Worm (Caenorhabditis elegans): ENCODE results near the gene mrps-16.

DNA sequence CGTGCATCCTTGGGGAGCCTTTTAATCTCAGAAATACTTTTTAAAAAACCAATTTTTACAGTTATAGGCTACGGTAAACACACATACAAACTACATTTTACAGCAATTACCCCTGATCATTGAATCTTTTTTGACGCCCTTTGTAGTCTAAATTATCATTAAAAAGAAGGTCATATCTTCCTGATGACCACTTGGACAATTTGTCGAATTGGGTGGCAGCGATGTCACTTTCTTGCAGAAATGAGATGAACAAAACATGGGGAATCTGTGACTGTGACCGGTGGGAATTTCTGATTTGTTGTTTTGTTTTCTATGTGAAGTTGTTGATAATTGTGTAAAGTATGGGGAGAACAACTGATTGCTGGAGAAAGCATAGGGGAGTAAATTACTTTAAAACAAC is 24.6 kb upstream of the mrps-16 start:
- TF ChIP-seq him-1 (tag; optimal IDR thresholded peaks at IDR 0.05) (no peak), dao-5 (tag; optimal IDR thresholded peaks at IDR 0.05) (no peak), W03F9.2 (tag; optimal IDR thresholded peaks at IDR 0.05) (no peak)

Data from whole organism, L4/young adult.